Fruit fly (Drosophila melanogaster): Measurements from ENCODE around the gene CG6276.

Gene CG6276

dm6 chr3R:15340052-15340732, 20.3 kb upstream of the CG6276 start, which contains the start of gene SerRS-m (continued):
- TF ChIP-seq CG10147 (GFP tag; optimal IDR thresholded peaks at IDR 0.05) = no peak
- no peak for TF ChIP-seq tin (GFP tag; optimal IDR thresholded peaks at IDR 0.05)
- no peak for TF ChIP-seq Dek (tag; optimal IDR thresholded peaks at IDR 0.05)
- TF ChIP-seq ATbp (GFP tag; optimal IDR thresholded peaks at IDR 0.05) = no peak
- no peak for TF ChIP-seq hth (optimal IDR thresholded peaks at IDR 0.05)
- no peak for TF ChIP-seq Doc3 (GFP tag; IDR thresholded peaks at IDR 0.05; ENCODE audit: partially characterized antibody)
- no peak for TF ChIP-seq HLH4C (GFP tag; IDR thresholded peaks at IDR 0.05; ENCODE audit: partially characterized antibody)
- peak; percentile 3 for TF ChIP-seq CG10209 (GFP tag; optimal IDR thresholded peaks at IDR 0.05)
- no peak for TF ChIP-seq ap (GFP tag; IDR thresholded peaks at IDR 0.05)

dm6 chr3R:15339111-15339510, 19.2 kb upstream of the CG6276 start:
- TF ChIP-seq CG43689 (GFP tag; IDR thresholded peaks at IDR 0.05) (no peak), CG11093 (GFP tag; IDR thresholded peaks at IDR 0.05) (no peak), CG10654 (GFP tag; optimal IDR thresholded peaks at IDR 0.05) (no peak), gfzf (GFP tag; optimal IDR thresholded peaks at IDR 0.05) (no peak), lola (GFP tag; optimal IDR thresholded peaks at IDR 0.05) (no peak), C15 (GFP tag; IDR thresholded peaks at IDR 0.05) (no peak), Taf1 (GFP tag; IDR thresholded peaks at IDR 0.05) (no peak), exex (tag; optimal IDR thresholded peaks at IDR 0.05) (peak; percentile 82), kni (GFP tag; optimal IDR thresholded peaks at IDR 0.05) (no peak), gcm (GFP tag; optimal IDR thresholded peaks at IDR 0.05) (no peak), Atf6 (GFP tag; IDR thresholded peaks at IDR 0.05) (no peak), sug (tag; optimal IDR thresholded peaks at IDR 0.05) (peak; percentile 84), row (GFP tag; IDR thresholded peaks at IDR 0.05) (no peak), pnt (GFP tag; optimal IDR thresholded peaks at IDR 0.05) (no peak), CG17802 (tag; optimal IDR thresholded peaks at IDR 0.05) (no peak), ase (GFP tag; IDR thresholded peaks at IDR 0.05) (no peak)

- TF ChIP-seq Gug (GFP tag; IDR thresholded peaks at IDR 0.05) (peak; percentile 38; the same call in 1 of the 4 replicates), D (optimal IDR thresholded peaks at IDR 0.05) (peak; percentile 57), D (GFP tag; optimal IDR thresholded peaks at IDR 0.05) (no peak), trem (tag; optimal IDR thresholded peaks at IDR 0.05) (peak; percentile 80), croc (GFP tag; conservative IDR thresholded peaks at IDR 0.05) (no peak), CG15479 (GFP tag; optimal IDR thresholded peaks at IDR 0.05) (no peak), Scr (GFP tag; IDR thresholded peaks at IDR 0.05; ENCODE audit: partially characterized antibody) (peak; percentile 68), wdn (GFP tag; IDR thresholded peaks at IDR 0.05) (no peak), lov (optimal IDR thresholded peaks at IDR 0.05) (no peak), lov (GFP tag; IDR thresholded peaks at IDR 0.05) (no peak), z (GFP tag; IDR thresholded peaks at IDR 0.05) (no peak), CG6791 (GFP tag; IDR thresholded peaks at IDR 0.05; ENCODE audit: partially characterized antibody) (peak; percentile 77), CG17612 (GFP tag; IDR thresholded peaks at IDR 0.05) (no peak), CG31388 (GFP tag; optimal IDR thresholded peaks at IDR 0.05) (no peak), tio (GFP tag; optimal IDR thresholded peaks at IDR 0.05) (no peak), PHDP (tag; optimal IDR thresholded peaks at IDR 0.05) (peak; percentile 17), slbo (GFP tag; IDR thresholded peaks at IDR 0.05) (peak; percentile 76), tna (GFP tag; IDR thresholded peaks at IDR 0.05; ENCODE audit: partially characterized antibody) (0 out of 2 replicates have a peak, but pooled peaks have one; percentile 34), CG5245 (GFP tag; optimal IDR thresholded peaks at IDR 0.05) (no peak), aop (GFP tag; IDR thresholded peaks at IDR 0.05) (no peak), bigmax (GFP tag; optimal IDR thresholded peaks at IDR 0.05) (peak; percentile 26), zfh2 (GFP tag; optimal IDR thresholded peaks at IDR 0.05) (peak; percentile 76), Hr78 (GFP tag; optimal IDR thresholded peaks at IDR 0.05) (no peak), gsb (GFP tag; IDR thresholded peaks at IDR 0.05) (no peak)
Observed at dm6 chr3R:15332994-15333393, 13.1 kb upstream of the CG6276 start, which contains the start of the genes Fkbp39 and Cyfip. TSS of gene Fkbp39 (minus strand) at chr3R:15333133. TSS of gene Cyfip (plus strand) at chr3R:15333266.

All from whole organism, embryonic.